Worm (Caenorhabditis elegans) whole organism, late embryonic: Measurements from ENCODE around the gene srt-6.

Source experiments
- K02D7.2 ChIP-seq: sonication (generic microtip); optimal IDR thresholded peaks from 2 replicates; lab custom pipeline; 2017; ENCODE audit warnings: mild to moderate bottlenecking, missing genetic modification characterization, missing compliant biosample characterization
- ceh-30 ChIP-seq: fragments of 150-350 bp; optimal IDR thresholded peaks from 2 replicates; lab custom pipeline; 2014; ENCODE audit warnings: missing biosample characterization, missing genetic modification characterization
- fkh-10 ChIP-seq: fragments of 150-350 bp; optimal IDR thresholded peaks from 2 replicates; lab custom pipeline; 2014; ENCODE audit warnings: missing biosample characterization, missing genetic modification reagents, missing genetic modification characterization
- pat-9 ChIP-seq: fragments of 200-800 bp; sonication (Bioruptor generic); optimal IDR thresholded peaks from 2 replicates; lab custom pipeline; 2018; ENCODE audit warnings: mild to moderate bottlenecking, missing genetic modification characterization, moderate library complexity, missing compliant biosample characterization
- pha-4 ChIP-seq: fragments of 150-350 bp; optimal IDR thresholded peaks from 2 replicates; lab custom pipeline; 2018; ENCODE audit warnings: missing biosample characterization, missing genetic modification reagents, missing genetic modification characterization

DNA sequence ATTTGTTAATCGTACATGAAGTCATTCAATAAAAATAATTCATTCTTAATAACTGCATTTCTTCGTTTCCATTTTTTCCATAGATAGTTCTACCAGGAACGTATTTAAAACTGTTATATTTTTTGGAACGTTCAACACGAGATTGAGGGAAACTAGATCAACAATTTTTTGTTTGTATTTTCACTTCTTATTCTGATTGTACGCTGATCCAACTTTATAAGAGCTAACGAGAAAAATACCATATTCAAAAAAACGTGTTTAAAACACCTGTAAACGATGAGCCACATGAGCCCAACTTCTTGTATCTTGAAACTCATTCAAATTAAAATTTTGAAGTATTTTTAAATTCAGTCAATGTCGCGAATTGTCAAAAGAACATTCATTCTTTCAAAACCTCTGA, 8.0 kb upstream of the srt-6 start:
- TF ChIP-seq K02D7.2 (tag; lab: Kevin White, UChicago) (no peak), fkh-10 (GFP tag; lab: Kevin White, UChicago) (no peak), pha-4 (tag; lab: Kevin White, UChicago) (no peak), pat-9 (tag; lab: Kevin White, UChicago) (no peak), ceh-30 (tag; lab: Kevin White, UChicago) (no peak)
